Fruit fly (Drosophila melanogaster): ENCODE results near the gene CG32320.

Gene CG32320

dm6 chr3L:1391993-1392952 lies 6.1 kb upstream of the CG32320 start (continued):
- TF ChIP-seq Hr39 (GFP tag; optimal IDR thresholded peaks at IDR 0.05) (no peak), CG6276 (GFP tag; optimal IDR thresholded peaks at IDR 0.05) (peak; percentile 66), CG32006 (GFP tag; optimal IDR thresholded peaks at IDR 0.05) (peak; percentile 74), pdm3 (GFP tag; optimal IDR thresholded peaks at IDR 0.05) (peak; percentile 75), CG4318 (GFP tag; optimal IDR thresholded peaks at IDR 0.05) (peak; percentile 63), CG15336 (GFP tag; IDR thresholded peaks at IDR 0.05) (peak; percentile 82), net (GFP tag; optimal IDR thresholded peaks at IDR 0.05) (peak; percentile 72), cyc (GFP tag; optimal IDR thresholded peaks at IDR 0.05) (no peak), CG16779 (tag; optimal IDR thresholded peaks at IDR 0.05) (peak; percentile 68), CG10669 (GFP tag; optimal IDR thresholded peaks at IDR 0.05) (peak; percentile 84), esn (GFP tag; optimal IDR thresholded peaks at IDR 0.05) (peak; percentile 29), CG3032 (tag; optimal IDR thresholded peaks at IDR 0.05) (peak; percentile 85), CG6808 (GFP tag; optimal IDR thresholded peaks at IDR 0.05) (peak; percentile 88), Ets21C (GFP tag; optimal IDR thresholded peaks at IDR 0.05) (no peak)

- no peak for TF ChIP-seq Sox102F (GFP tag; optimal IDR thresholded peaks at IDR 0.05)
- no peak for TF ChIP-seq Hr39 (GFP tag; optimal IDR thresholded peaks at IDR 0.05)
- no peak for TF ChIP-seq CG6792 (GFP tag; optimal IDR thresholded peaks at IDR 0.05)
- TF ChIP-seq CG16779 (tag; optimal IDR thresholded peaks at IDR 0.05), result no peak
- TF ChIP-seq fd85E (GFP tag; optimal IDR thresholded peaks at IDR 0.05), result no peak
- no peak for TF ChIP-seq ss (GFP tag; optimal IDR thresholded peaks at IDR 0.05)
- no peak for TF ChIP-seq CG3919 (GFP tag; optimal IDR thresholded peaks at IDR 0.05)
- no peak for TF ChIP-seq fkh (GFP tag; optimal IDR thresholded peaks at IDR 0.05)
- no peak for TF ChIP-seq CG31627 (GFP tag; optimal IDR thresholded peaks at IDR 0.05)
- no peak for TF ChIP-seq Sox15 (GFP tag; optimal IDR thresholded peaks at IDR 0.05)
- no peak for TF ChIP-seq Blimp-1 (GFP tag; optimal IDR thresholded peaks at IDR 0.05)
- TF ChIP-seq Ets96B (tag; optimal IDR thresholded peaks at IDR 0.05), result no peak
- TF ChIP-seq Sox14 (GFP tag; optimal IDR thresholded peaks at IDR 0.05), result no peak
Observed at dm6 chr3L:1394463-1394862, 3.9 kb upstream of the CG32320 start.

- no peak for TF ChIP-seq CG6276 (GFP tag; optimal IDR thresholded peaks at IDR 0.05)
- no peak for TF ChIP-seq Sox14 (GFP tag; optimal IDR thresholded peaks at IDR 0.05)
- no peak for TF ChIP-seq CG15336 (GFP tag; IDR thresholded peaks at IDR 0.05)
- peak; percentile 19 for TF ChIP-seq Eip78C (GFP tag)
- no peak for TF ChIP-seq pdm3 (GFP tag; optimal IDR thresholded peaks at IDR 0.05)
- no peak for TF ChIP-seq Eip75B (GFP tag; optimal IDR thresholded peaks at IDR 0.05)
- TF ChIP-seq Hr38 (GFP tag; optimal IDR thresholded peaks at IDR 0.05), result no peak
- no peak for TF ChIP-seq CG7368 (GFP tag; optimal IDR thresholded peaks at IDR 0.05)
- TF ChIP-seq CG1621 (tag; optimal IDR thresholded peaks at IDR 0.05), result no peak
- TF ChIP-seq Hr39 (GFP tag; optimal IDR thresholded peaks at IDR 0.05), result no peak
- TF ChIP-seq CG34406 (GFP tag; optimal IDR thresholded peaks at IDR 0.05), result no peak
- TF ChIP-seq fd59A (GFP tag; optimal IDR thresholded peaks at IDR 0.05), result no peak
- no peak for TF ChIP-seq OdsH (GFP tag; optimal IDR thresholded peaks at IDR 0.05)
- no peak for TF ChIP-seq CG4318 (GFP tag; optimal IDR thresholded peaks at IDR 0.05)
- TF ChIP-seq fkh (GFP tag; optimal IDR thresholded peaks at IDR 0.05), result peak; percentile 39
- TF ChIP-seq CG11294 (GFP tag; IDR thresholded peaks at IDR 0.05), result no peak
- TF ChIP-seq fd85E (GFP tag; optimal IDR thresholded peaks at IDR 0.05), result no peak
- no peak for TF ChIP-seq Sox15 (GFP tag; optimal IDR thresholded peaks at IDR 0.05)
- TF ChIP-seq Eip93F (GFP tag; optimal IDR thresholded peaks at IDR 0.05), result no peak
- TF ChIP-seq esn (GFP tag; optimal IDR thresholded peaks at IDR 0.05), result no peak
- TF ChIP-seq CG10669 (GFP tag; optimal IDR thresholded peaks at IDR 0.05), result no peak
- TF ChIP-seq CG6792 (GFP tag; optimal IDR thresholded peaks at IDR 0.05), result no peak
- no peak for TF ChIP-seq dsx (GFP tag; optimal IDR thresholded peaks at IDR 0.05; ENCODE audit: poor library complexity, severe bottlenecking)
- peak; percentile 12 for TF ChIP-seq svp (GFP tag)
- no peak for TF ChIP-seq CG11762 (GFP tag; optimal IDR thresholded peaks at IDR 0.05; ENCODE audit: insufficient read depth)
Observed at dm6 chr3L:1401364-1401978, 3.1 kb downstream of the CG32320 start.

Data from whole organism, prepupa.